Worm (Caenorhabditis elegans) whole organism, late embryonic: ENCODE data around the gene F16G10.2.

Experiments used
- Y22D7AL.16 ChIP-seq: sonication (generic microtip); optimal IDR thresholded peaks from 2 replicates; lab custom pipeline; 2016; ENCODE audit warnings: missing genetic modification characterization, missing compliant biosample characterization
- ceh-18 ChIP-seq: sonication (generic microtip); optimal IDR thresholded peaks from 2 replicates; lab custom pipeline; 2016; ENCODE audit warnings: missing genetic modification characterization, missing compliant biosample characterization
- ceh-24 ChIP-seq: sonication (generic microtip); optimal IDR thresholded peaks from 2 replicates; lab custom pipeline; 2016; ENCODE audit warnings: mild to moderate bottlenecking, missing genetic modification characterization, missing compliant biosample characterization
- hlh-13 ChIP-seq: fragments of 200-800 bp; sonication (Bioruptor generic); optimal IDR thresholded peaks from 2 replicates; lab custom pipeline; 2018; ENCODE audit warnings: mild to moderate bottlenecking, missing genetic modification characterization, missing compliant biosample characterization
- hlh-30 ChIP-seq: sonication (generic microtip); optimal IDR thresholded peaks from 2 replicates; lab custom pipeline; 2017; ENCODE audit warnings: antibody characterized with exemption, missing genetic modification characterization, missing compliant biosample characterization; ENCODE audit not compliant: insufficient read depth
- hlh-6 ChIP-seq: sonication (generic microtip); optimal IDR thresholded peaks from 2 replicates; lab custom pipeline; 2016; ENCODE audit warnings: missing genotype, missing genetic modification characterization, missing compliant biosample characterization
- lim-6 ChIP-seq: sonication (generic microtip); optimal IDR thresholded peaks from 2 replicates; lab custom pipeline; 2016; ENCODE audit warnings: missing genetic modification characterization, missing compliant biosample characterization
- nhr-232 ChIP-seq: sonication (generic microtip); optimal IDR thresholded peaks from 2 replicates; lab custom pipeline; 2016; ENCODE audit warnings: missing genetic modification characterization, missing compliant biosample characterization
- odd-2 ChIP-seq: sonication (generic microtip); optimal IDR thresholded peaks from 2 replicates; lab custom pipeline; 2017; ENCODE audit warnings: antibody characterized with exemption, mild to moderate bottlenecking, missing genetic modification characterization, missing compliant biosample characterization
- pag-3 ChIP-seq: sonication (generic microtip); optimal IDR thresholded peaks from 2 replicates; lab custom pipeline; 2016; ENCODE audit warnings: missing compliant biosample characterization, missing genetic modification characterization, borderline replicate concordance
- pha-4 ChIP-seq: fragments of 150-350 bp; optimal IDR thresholded peaks from 2 replicates; lab custom pipeline; 2018; ENCODE audit warnings: missing biosample characterization, missing genetic modification reagents, missing genetic modification characterization
- pqm-1 ChIP-seq: sonication (generic microtip); optimal IDR thresholded peaks from 2 replicates; lab custom pipeline; 2016; ENCODE audit warnings: missing genetic modification characterization, missing compliant biosample characterization
- unc-86 ChIP-seq: sonication (generic microtip); optimal IDR thresholded peaks from 2 replicates; lab custom pipeline; 2016; ENCODE audit warnings: missing genetic modification characterization, missing compliant biosample characterization

DNA sequence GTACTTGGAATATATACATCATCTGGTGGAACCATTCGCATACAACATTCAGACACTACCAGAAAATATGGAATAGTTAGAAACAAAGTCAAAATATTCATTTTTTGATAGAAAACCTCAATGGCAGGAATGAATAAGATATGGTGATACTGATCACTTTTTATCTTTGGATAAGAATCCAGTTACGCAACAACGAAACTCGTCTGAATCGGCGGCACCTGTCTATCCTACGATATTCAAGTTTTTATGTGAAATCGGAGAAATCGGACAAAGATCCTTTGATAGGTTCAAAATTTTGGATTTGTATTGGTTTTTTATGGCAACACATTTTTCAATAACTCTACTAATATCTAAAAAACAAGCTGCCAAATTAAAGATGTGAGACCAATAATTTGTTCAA lies 23.8 kb downstream of the F16G10.2 start, which contains the start of gene F16G10.14:
- TF ChIP-seq ceh-24, result no peak
- TF ChIP-seq lim-6, result no peak
- no peak for TF ChIP-seq pag-3 (tag; lab: Kevin White, UChicago)
- no peak for TF ChIP-seq ceh-18
- TF ChIP-seq hlh-13, result no peak
- no peak for TF ChIP-seq pqm-1 (tag; lab: Kevin White, UChicago)
- no peak for TF ChIP-seq odd-2 (tag; lab: Kevin White, UChicago)
- TF ChIP-seq hlh-30 (tag; lab: Kevin White, UChicago), result no peak
- no peak for TF ChIP-seq unc-86
- TF ChIP-seq pha-4, result no peak
- TF ChIP-seq nhr-232, result no peak
- no peak for TF ChIP-seq Y22D7AL.16 (tag; lab: Kevin White, UChicago)
- TF ChIP-seq hlh-6 (tag; lab: Kevin White, UChicago), result no peak
